Worm (Caenorhabditis elegans): ENCODE data around the gene D1053.3.

Gene D1053.3

DNA sequence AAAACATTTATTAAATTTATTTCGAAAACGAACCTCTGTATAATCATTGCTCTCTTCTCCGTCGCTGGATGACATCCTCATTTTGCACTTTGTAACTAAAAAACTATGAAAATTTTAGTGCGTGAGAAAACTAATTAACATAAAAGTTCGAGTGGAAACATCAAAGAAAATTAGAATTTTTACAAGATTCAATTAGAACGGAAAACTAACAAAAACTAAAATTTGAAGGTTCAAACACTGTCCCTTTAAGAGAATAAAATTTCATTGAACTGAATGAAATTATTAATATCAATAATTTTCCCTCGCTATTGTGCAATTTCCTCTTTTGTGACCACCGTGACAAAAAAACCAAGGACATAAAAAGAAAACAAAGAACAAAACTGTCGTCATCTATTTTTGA is at the start of gene D1053.3:
Gene D1053.3 (minus strand): TSS at position 101 of the 400 bp plus-strand sequence.
- TF ChIP-seq ztf-4 (tag; optimal IDR thresholded peaks at IDR 0.05) (no peak), sea-2 (GFP tag; optimal IDR thresholded peaks at IDR 0.05) (no peak), nhr-28 (tag; optimal IDR thresholded peaks at IDR 0.05) (no peak), pqm-1 (tag; optimal IDR thresholded peaks at IDR 0.05) (no peak), fkh-2 (tag; optimal IDR thresholded peaks at IDR 0.05) (no peak), elt-3 (tag; optimal IDR thresholded peaks at IDR 0.05) (no peak), snpc-4 (tag; optimal IDR thresholded peaks at IDR 0.05) (no peak), nhr-11 (tag; optimal IDR thresholded peaks at IDR 0.05) (no peak), nfya-1 (tag; optimal IDR thresholded peaks at IDR 0.05; ENCODE audit: insufficient read depth) (no peak), unc-39 (tag; optimal IDR thresholded peaks at IDR 0.05) (no peak), elt-2 (tag; optimal IDR thresholded peaks at IDR 0.05) (no peak), ama-1 (optimal IDR thresholded peaks at IDR 0.05) (no peak), ceh-9 (tag; optimal IDR thresholded peaks at IDR 0.05) (no peak), hmg-11 (tag; optimal IDR thresholded peaks at IDR 0.05) (no peak), nhr-12 (tag; optimal IDR thresholded peaks at IDR 0.05) (no peak), lin-39 (tag; optimal IDR thresholded peaks at IDR 0.05) (no peak)

- no peak for TF ChIP-seq egl-5 (tag; optimal IDR thresholded peaks at IDR 0.05)
Observed at ce11 chrX:11784230-11784629, 47.3 kb upstream of the D1053.3 start, which contains the start of gene Y102F5A.1. Y102F5A.1 (minus strand) TSS chrX:11784330.

ce11 chrX:11769278-11769677 is 32.3 kb upstream of the D1053.3 start, which contains the start of gene ttx-3:
ttx-3 (minus strand) TSS chrX:11769378.
- TF ChIP-seq egl-5 (tag; optimal IDR thresholded peaks at IDR 0.05) (no peak), nhr-77 (tag; optimal IDR thresholded peaks at IDR 0.05) (no peak)

DNA sequence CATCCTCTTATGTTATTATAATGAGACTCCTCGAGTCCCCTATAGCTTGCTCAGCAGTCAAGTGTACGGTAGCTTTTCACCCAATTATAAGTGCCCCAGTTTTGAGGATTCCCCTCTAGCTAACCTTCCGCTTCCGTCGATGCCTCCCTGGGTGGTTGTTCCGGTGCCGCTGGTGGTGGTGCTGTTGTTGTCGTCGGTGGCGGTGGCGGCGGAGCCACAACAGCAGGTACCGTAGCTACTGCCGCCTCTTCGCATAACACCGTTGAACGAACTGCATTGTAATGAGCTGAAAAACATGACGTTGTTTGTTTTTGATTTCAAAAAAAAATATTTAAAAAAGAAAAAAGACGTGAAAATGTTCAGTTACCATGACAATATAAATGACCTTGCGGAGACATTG is 29.5 kb upstream of the D1053.3 start:
- TF ChIP-seq egl-27 (tag; optimal IDR thresholded peaks at IDR 0.05): no peak
- no peak for TF ChIP-seq ceh-16 (tag; optimal IDR thresholded peaks at IDR 0.05)
- no peak for TF ChIP-seq nhr-237 (tag; optimal IDR thresholded peaks at IDR 0.05)
- TF ChIP-seq elt-2 (tag; optimal IDR thresholded peaks at IDR 0.05): no peak
- no peak for TF ChIP-seq nhr-28 (tag; optimal IDR thresholded peaks at IDR 0.05)
- no peak for TF ChIP-seq fos-1 (tag; optimal IDR thresholded peaks at IDR 0.05)
- no peak for TF ChIP-seq mml-1 (tag; optimal IDR thresholded peaks at IDR 0.05)
- TF ChIP-seq egl-5 (tag; optimal IDR thresholded peaks at IDR 0.05): no peak
- TF ChIP-seq fkh-2 (tag; optimal IDR thresholded peaks at IDR 0.05): no peak
- TF ChIP-seq ztf-11 (tag; optimal IDR thresholded peaks at IDR 0.05): no peak
- no peak for TF ChIP-seq unc-39 (tag; optimal IDR thresholded peaks at IDR 0.05)
- no peak for TF ChIP-seq snpc-4 (tag; optimal IDR thresholded peaks at IDR 0.05)

DNA sequence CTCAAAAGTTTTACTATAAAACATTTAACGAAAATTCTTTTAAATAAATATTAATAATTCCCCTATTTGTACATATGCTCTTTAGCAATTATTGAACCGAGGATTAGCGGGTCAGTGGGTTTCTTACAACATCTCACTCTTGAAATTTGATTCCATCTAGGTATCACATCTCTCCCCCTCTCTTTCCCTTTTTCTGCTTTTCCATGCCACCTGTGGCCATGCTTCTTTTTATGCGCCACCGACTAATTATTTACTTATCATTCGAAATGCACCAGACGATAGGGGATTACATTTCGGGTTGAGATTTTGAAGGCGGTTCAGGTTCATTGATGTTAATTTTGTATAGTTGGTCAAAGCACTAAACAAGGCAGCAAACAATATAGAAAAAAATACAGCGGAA is 28.9 kb upstream of the D1053.3 start:
- TF ChIP-seq nfya-1 (tag; optimal IDR thresholded peaks at IDR 0.05; ENCODE audit: insufficient read depth) (no peak), daf-12 (tag; optimal IDR thresholded peaks at IDR 0.05) (no peak), nhr-237 (tag; optimal IDR thresholded peaks at IDR 0.05) (no peak), elt-3 (tag; optimal IDR thresholded peaks at IDR 0.05) (no peak), ceh-28 (tag; optimal IDR thresholded peaks at IDR 0.05) (no peak), R02D3.7 (tag; optimal IDR thresholded peaks at IDR 0.05) (no peak), ama-1 (optimal IDR thresholded peaks at IDR 0.05) (no peak), egl-27 (tag; optimal IDR thresholded peaks at IDR 0.05) (no peak)

- TF ChIP-seq pha-4 (tag; optimal IDR thresholded peaks at IDR 0.05): peak; percentile 84
- TF ChIP-seq lsy-12 (tag; optimal IDR thresholded peaks at IDR 0.05): no peak
Observed at ce11 chrX:11758809-11759208, 21.9 kb upstream of the D1053.3 start, which contains the start of gene lact-7. lact-7 (plus strand) TSS chrX:11759109.

DNA sequence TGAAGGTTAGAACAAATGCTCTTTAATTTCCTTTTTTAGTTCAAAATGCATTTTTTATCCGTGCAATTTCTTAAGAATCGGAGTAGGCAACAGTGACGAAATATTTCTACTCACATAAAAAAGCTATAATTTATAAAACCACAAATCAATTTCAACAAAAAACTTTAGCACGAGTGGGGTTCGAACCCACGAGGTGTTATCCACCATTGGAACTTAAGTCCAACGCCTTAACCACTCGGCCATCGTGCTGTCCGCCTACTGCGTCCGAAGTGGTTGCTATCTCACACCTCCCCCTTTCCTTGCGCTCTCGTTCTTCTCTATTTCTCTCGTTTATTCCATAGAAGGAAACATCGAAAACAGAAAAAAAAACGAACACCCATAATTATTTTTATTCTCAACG is 20.7 kb upstream of the D1053.3 start:
- TF ChIP-seq nhr-43 (tag; optimal IDR thresholded peaks at IDR 0.05; ENCODE audit: poor library complexity, severe bottlenecking) (peak; percentile 59), nhr-67 (tag; optimal IDR thresholded peaks at IDR 0.05) (no peak), lin-39 (tag; optimal IDR thresholded peaks at IDR 0.05) (peak; percentile 70), hmg-11 (tag; optimal IDR thresholded peaks at IDR 0.05) (peak; percentile 91), lsy-12 (tag; optimal IDR thresholded peaks at IDR 0.05) (peak; percentile 56), nhr-12 (tag; optimal IDR thresholded peaks at IDR 0.05) (no peak), pqm-1 (tag; optimal IDR thresholded peaks at IDR 0.05) (peak; percentile 6), jun-1 (tag; optimal IDR thresholded peaks at IDR 0.05) (peak; percentile 53), pha-4 (tag; optimal IDR thresholded peaks at IDR 0.05) (peak; percentile 61), egl-27 (tag; optimal IDR thresholded peaks at IDR 0.05) (peak; percentile 1), tbx-2 (tag; optimal IDR thresholded peaks at IDR 0.05) (peak; percentile 59), ceh-28 (tag; optimal IDR thresholded peaks at IDR 0.05) (peak; percentile 41), nhr-25 (tag; optimal IDR thresholded peaks at IDR 0.05) (peak; percentile 18), elt-1 (tag; optimal IDR thresholded peaks at IDR 0.05) (no peak), elt-2 (tag; optimal IDR thresholded peaks at IDR 0.05) (peak; percentile 48), mdl-1 (tag; optimal IDR thresholded peaks at IDR 0.05) (no peak), fkh-2 (tag; optimal IDR thresholded peaks at IDR 0.05) (no peak), skn-1 (tag; optimal IDR thresholded peaks at IDR 0.05) (peak; percentile 3), fkh-10 (GFP tag; optimal IDR thresholded peaks at IDR 0.05) (peak; percentile 40), ceh-82 (tag; optimal IDR thresholded peaks at IDR 0.05) (peak; percentile 21)

All from whole organism, L3 larva.